Fruit fly (Drosophila melanogaster) whole organism, embryonic: ENCODE results near the gene CG34434.

Source experiments
- B-H1 ChIP-seq: fragments of 200-800 bp; sonication (Bioruptor generic); IDR thresholded peaks from 3 replicates; pipeline ENCODE4 v1.3.6; 2022; ENCODE audit warnings: missing biosample characterization, missing genetic modification characterization
- Bgb ChIP-seq: fragments of 200-800 bp; sonication (Bioruptor generic); IDR thresholded peaks from 2 replicates; pipeline ENCODE4 v1.3.6; 2022; ENCODE audit warnings: missing biosample characterization, missing genetic modification characterization; ENCODE audit not compliant: partially characterized antibody
- BtbVII ChIP-seq: fragments of 200-800 bp; sonication (Bioruptor generic); optimal IDR thresholded peaks from 3 replicates; lab custom pipeline; 2017; ENCODE audit warnings: missing biosample characterization, mild to moderate bottlenecking, missing genetic modification characterization
- CG10366 ChIP-seq: fragments of 200-800 bp; sonication (Bioruptor generic); IDR thresholded peaks from 2 replicates; pipeline ENCODE4 v1.3.6; 2022; ENCODE audit warnings: missing biosample characterization, missing genetic modification characterization
- CG10543 ChIP-seq: fragments of 200-800 bp; sonication (Bioruptor generic); optimal IDR thresholded peaks from 3 replicates; lab custom pipeline; 2017; ENCODE audit warnings: missing biosample characterization, mild to moderate bottlenecking, missing genetic modification characterization, moderate library complexity
- CG11398 ChIP-seq: fragments of 200-800 bp; sonication (Bioruptor generic); optimal IDR thresholded peaks from 2 replicates; lab custom pipeline; 2016; ENCODE audit warnings: missing biosample characterization, missing genetic modification characterization
- CG11504 ChIP-seq: fragments of 200-800 bp; sonication (Bioruptor generic); optimal IDR thresholded peaks from 3 replicates; lab custom pipeline; 2019; ENCODE audit warnings: missing biosample characterization, mild to moderate bottlenecking, missing genetic modification characterization, moderate library complexity
- CG11696 ChIP-seq: fragments of 200-800 bp; sonication (Bioruptor generic); IDR thresholded peaks from 2 replicates; pipeline ENCODE4 v1.3.6; 2022; ENCODE audit warnings: missing biosample characterization, missing genetic modification characterization
- CG1233 ChIP-seq: fragments of 200-800 bp; sonication (Bioruptor generic); optimal IDR thresholded peaks from 4 replicates; lab custom pipeline; 2018; ENCODE audit warnings: missing biosample characterization, mild to moderate bottlenecking, missing genetic modification characterization
- CG12659 ChIP-seq: fragments of 200-800 bp; sonication (Bioruptor generic); optimal IDR thresholded peaks from 3 replicates; lab custom pipeline; 2017; ENCODE audit warnings: mild to moderate bottlenecking, missing biosample characterization, missing genetic modification reagents, missing genetic modification characterization
- CG13624 ChIP-seq: fragments of 200-800 bp; sonication (Bioruptor generic); optimal IDR thresholded peaks from 2 replicates; lab custom pipeline; 2016; ENCODE audit warnings: missing biosample characterization, missing genetic modification characterization
- CG14860 ChIP-seq: fragments of 200-800 bp; sonication (Bioruptor generic); IDR thresholded peaks from 3 replicates; pipeline ENCODE4 v1.3.6; 2022; ENCODE audit warnings: missing biosample characterization, missing genetic modification characterization; ENCODE audit not compliant: partially characterized antibody
- CG15269 ChIP-seq: fragments of 200-800 bp; sonication (Bioruptor generic); optimal IDR thresholded peaks from 2 replicates; lab custom pipeline; 2018; ENCODE audit warnings: missing biosample characterization, mild to moderate bottlenecking, missing genetic modification characterization, moderate library complexity
- CG17359 ChIP-seq: fragments of 200-800 bp; sonication (Bioruptor generic); optimal IDR thresholded peaks from 3 replicates; lab custom pipeline; 2018; ENCODE audit warnings: missing biosample characterization, mild to moderate bottlenecking, missing genetic modification characterization, moderate library complexity
- CG17802 ChIP-seq: fragments of 200-800 bp; sonication (Bioruptor generic); optimal IDR thresholded peaks from 2 replicates; lab custom pipeline; 2018; ENCODE audit warnings: missing biosample characterization, mild to moderate bottlenecking, missing genetic modification characterization, moderate library complexity
- CG1792 ChIP-seq: fragments of 200-800 bp; sonication (Bioruptor generic); optimal IDR thresholded peaks from 2 replicates; lab custom pipeline; 2016; ENCODE audit warnings: missing biosample characterization, missing genetic modification characterization
- CG18011 ChIP-seq: fragments of 200-800 bp; sonication (Bioruptor generic); optimal IDR thresholded peaks from 2 replicates; lab custom pipeline; 2017; ENCODE audit warnings: missing biosample characterization, missing genetic modification characterization, mild to moderate bottlenecking, moderate library complexity, missing genotype
- CG2678 ChIP-seq: fragments of 200-800 bp; sonication (Bioruptor generic); optimal IDR thresholded peaks from 3 replicates; lab custom pipeline; 2019; ENCODE audit warnings: missing biosample characterization, mild to moderate bottlenecking, missing genetic modification characterization, moderate library complexity
- CG34422 ChIP-seq: fragments of 200-800 bp; sonication (Bioruptor generic); IDR thresholded peaks from 3 replicates; pipeline ENCODE4 v1.3.6; 2022; ENCODE audit warnings: missing biosample characterization, missing genetic modification characterization
- CG4328 ChIP-seq: fragments of 200-800 bp; sonication (Bioruptor generic); optimal IDR thresholded peaks from 3 replicates; lab custom pipeline; 2017; ENCODE audit warnings: missing biosample characterization, missing genetic modification reagents, missing genetic modification characterization
- CG4404 ChIP-seq: fragments of 200-800 bp; sonication (Bioruptor generic); IDR thresholded peaks from 2 replicates; pipeline ENCODE4 v1.3.6; 2022; ENCODE audit warnings: missing biosample characterization, missing genetic modification characterization
- CG4707 ChIP-seq: fragments of 200-800 bp; sonication (Bioruptor generic); optimal IDR thresholded peaks from 2 replicates; lab custom pipeline; 2018; ENCODE audit warnings: missing biosample characterization, mild to moderate bottlenecking, missing genetic modification characterization, moderate library complexity
- CHES-1-like ChIP-seq: fragments of 200-800 bp; sonication (Bioruptor generic); optimal IDR thresholded peaks from 2 replicates; lab custom pipeline; 2016; ENCODE audit warnings: missing biosample characterization, missing genetic modification characterization
- Ets97D ChIP-seq: fragments of 200-800 bp; sonication (Bioruptor generic); optimal IDR thresholded peaks from 3 replicates; lab custom pipeline; 2016; ENCODE audit warnings: missing biosample characterization, missing genetic modification characterization
- H2.0 ChIP-seq: fragments of 200-800 bp; sonication (Bioruptor generic); IDR thresholded peaks from 2 replicates; pipeline ENCODE4 v1.3.6; 2022; ENCODE audit warnings: missing biosample characterization, missing genetic modification characterization
- Hr39 ChIP-seq: fragments of >200 bp; optimal IDR thresholded peaks from 2 replicates; lab custom pipeline; 2017
- Med ChIP-seq: fragments of 200-800 bp; sonication (Bioruptor generic); peaks from one replicate; lab custom pipeline; 2016; ENCODE audit warnings: missing biosample characterization, missing genetic modification characterization, mild to moderate bottlenecking, inconsistent platforms, moderate library complexity
- Myb ChIP-seq: fragments of 200-800 bp; sonication (Bioruptor generic); optimal IDR thresholded peaks from 2 replicates; lab custom pipeline; 2016; ENCODE audit warnings: missing biosample characterization, missing genetic modification characterization
- NFAT ChIP-seq: fragments of 200-800 bp; sonication (Bioruptor generic); IDR thresholded peaks from 2 replicates; pipeline ENCODE4 v1.3.6; 2022; ENCODE audit warnings: missing biosample characterization, missing genetic modification characterization
- Scr ChIP-seq: fragments of 200-800 bp; sonication (Bioruptor generic); IDR thresholded peaks from 2 replicates; pipeline ENCODE4 v1.3.6; 2022; ENCODE audit warnings: missing biosample characterization, missing genetic modification characterization; ENCODE audit not compliant: partially characterized antibody
- Sox100B ChIP-seq: fragments of 200-800 bp; sonication (Bioruptor generic); optimal IDR thresholded peaks from 3 replicates; lab custom pipeline; 2018; ENCODE audit warnings: missing biosample characterization, mild to moderate bottlenecking, missing genetic modification characterization
- amos ChIP-seq: fragments of 200-800 bp; sonication (Bioruptor generic); IDR thresholded peaks from 2 replicates; pipeline ENCODE4 v1.3.6; 2022; ENCODE audit warnings: missing biosample characterization, missing genetic modification characterization; ENCODE audit not compliant: partially characterized antibody
- cg ChIP-seq: fragments of 200-800 bp; sonication (Bioruptor generic); optimal IDR thresholded peaks from 3 replicates; lab custom pipeline; 2019; ENCODE audit warnings: missing biosample characterization, mild to moderate bottlenecking, missing genetic modification characterization, moderate library complexity
- chn ChIP-seq: fragments of 200-800 bp; sonication (Bioruptor generic); optimal IDR thresholded peaks from 2 replicates; lab custom pipeline; 2016; ENCODE audit warnings: missing biosample characterization, missing genetic modification characterization
- crc ChIP-seq: fragments of 200-800 bp; sonication (Bioruptor generic); optimal IDR thresholded peaks from 2 replicates; lab custom pipeline; 2016; ENCODE audit warnings: missing biosample characterization, missing genetic modification characterization
- cwo ChIP-seq: fragments of 200-800 bp; sonication (Bioruptor generic); optimal IDR thresholded peaks from 3 replicates; lab custom pipeline; 2017; ENCODE audit warnings: missing biosample characterization, missing genetic modification characterization, mild to moderate bottlenecking, moderate library complexity, missing genetic modification reagents
- fd102C ChIP-seq: fragments of 200-800 bp; sonication (Bioruptor generic); optimal IDR thresholded peaks from 2 replicates; lab custom pipeline; 2018; ENCODE audit warnings: missing biosample characterization, mild to moderate bottlenecking, missing genetic modification characterization, moderate library complexity
- gsb ChIP-seq: fragments of 200-800 bp; sonication (Bioruptor generic); IDR thresholded peaks from 2 replicates; pipeline ENCODE4 v1.3.6; 2022; ENCODE audit warnings: missing biosample characterization, missing genetic modification characterization
- h ChIP-seq: fragments of >200 bp; optimal IDR thresholded peaks from 2 replicates; lab custom pipeline; 2017
- lab ChIP-seq: fragments of 200-800 bp; sonication (Bioruptor generic); optimal IDR thresholded peaks from 3 replicates; lab custom pipeline; 2017; ENCODE audit warnings: missing biosample characterization, missing genetic modification characterization, mild to moderate bottlenecking, moderate library complexity, missing genetic modification reagents
- nerfin-1 ChIP-seq: fragments of 200-800 bp; sonication (Bioruptor generic); optimal IDR thresholded peaks from 3 replicates; lab custom pipeline; 2019; ENCODE audit warnings: missing biosample characterization, mild to moderate bottlenecking, missing genetic modification characterization, moderate library complexity
- nerfin-2 ChIP-seq: fragments of 200-800 bp; sonication (Bioruptor generic); IDR thresholded peaks from 2 replicates; pipeline ENCODE4 v1.3.6; 2022; ENCODE audit warnings: missing biosample characterization, missing genetic modification characterization; ENCODE audit not compliant: partially characterized antibody
- phol ChIP-seq: fragments of 200-800 bp; sonication (Bioruptor generic); optimal IDR thresholded peaks from 3 replicates; lab custom pipeline; 2018; ENCODE audit warnings: missing biosample characterization, mild to moderate bottlenecking, missing genetic modification characterization, moderate library complexity
- prd ChIP-seq, 3 experiments: fragments of >200 bp in 2 of 3; fragments of 200-800 bp in 1 of 3; sonication (Bioruptor generic) in 1 of 3; optimal IDR thresholded peaks in 2 of 3; IDR thresholded peaks in 1 of 3; 2 replicates in 2 of 3; 3 replicates in 1 of 3; pipeline versions ENCODE4 v1.3.6 to Lab custom; 2017 to 2022; ENCODE audit warnings: missing biosample characterization in 1 of 3, missing genetic modification characterization in 1 of 3
- row ChIP-seq: fragments of 200-800 bp; sonication (Bioruptor generic); IDR thresholded peaks from 3 replicates; pipeline ENCODE4 v1.3.6; 2022; ENCODE audit warnings: missing biosample characterization, missing genetic modification characterization
- seq ChIP-seq: fragments of 200-800 bp; sonication (Bioruptor generic); IDR thresholded peaks from 2 replicates; pipeline ENCODE4 v1.3.6; 2022; ENCODE audit warnings: missing biosample characterization, missing genetic modification characterization
- sim ChIP-seq: fragments of 200-800 bp; sonication (Bioruptor generic); IDR thresholded peaks from 2 replicates; pipeline ENCODE4 v1.3.6; 2022; ENCODE audit warnings: missing biosample characterization, missing genetic modification characterization
- slou ChIP-seq: fragments of 200-800 bp; sonication (Bioruptor generic); optimal IDR thresholded peaks from 3 replicates; lab custom pipeline; 2016; ENCODE audit warnings: missing biosample characterization, missing genetic modification characterization
- so ChIP-seq: fragments of 200-800 bp; sonication (Bioruptor generic); IDR thresholded peaks from 3 replicates; pipeline ENCODE4 v1.3.6; 2022; ENCODE audit warnings: missing biosample characterization, missing genetic modification characterization
- stc ChIP-seq: fragments of 200-800 bp; sonication (Bioruptor generic); IDR thresholded peaks from 2 replicates; pipeline ENCODE4 v1.3.6; 2022; ENCODE audit warnings: missing biosample characterization, missing genetic modification characterization
- vvl ChIP-seq: fragments of 200-800 bp; sonication (Bioruptor generic); IDR thresholded peaks from 2 replicates; pipeline ENCODE4 v1.3.6; 2022; ENCODE audit warnings: missing biosample characterization, missing genetic modification characterization

CG34434 gene

dm6 chrX:5665902-5666301, 49.7 kb upstream of the CG34434 start, which contains the start of the genes Sirt4 and CG4119 (continued):
- TF ChIP-seq CG14860 (peak; percentile 94), fd102C (GFP tag; lab: Kevin White, UChicago) (no peak), Scr (GFP tag; lab: Robert Waterston, UW) (peak; percentile 93), so (GFP tag; lab: Robert Waterston, UW) (no peak), h (lab: Kevin White, UChicago) (no peak), chn (no peak), CG11504 (no peak), phol (tag; lab: Kevin White, UChicago) (peak; percentile 52), CG4707 (no peak), CG10366 (GFP tag; lab: Robert Waterston, UW) (no peak), nerfin-1 (tag; lab: Kevin White, UChicago) (peak; percentile 31), lab (GFP tag; lab: Kevin White, UChicago) (peak; percentile 28), CG34422 (GFP tag; lab: Robert Waterston, UW) (peak; percentile 56; the same call in 1 of the 3 replicates), Med (GFP tag; lab: Kevin White, UChicago) (peak; percentile 85), row (GFP tag; lab: Robert Waterston, UW) (peak; percentile 60), sim (GFP tag; lab: Robert Waterston, UW) (no peak), CG17359 (tag; lab: Kevin White, UChicago) (no peak), H2.0 (GFP tag; lab: Robert Waterston, UW) (peak; percentile 5; the same call in 1 of the 2 replicates), Ets97D (GFP tag; lab: Kevin White, UChicago) (peak; percentile 72), crc (GFP tag; lab: Kevin White, UChicago) (no peak), slou (GFP tag; lab: Kevin White, UChicago) (no peak), CG13624 (GFP tag; lab: Kevin White, UChicago) (peak; percentile 24), B-H1 (GFP tag; lab: Robert Waterston, UW) (no peak), amos (GFP tag; lab: Robert Waterston, UW) (peak; percentile 98), Myb (peak; percentile 88), CG1792 (GFP tag; lab: Kevin White, UChicago) (peak; percentile 12), nerfin-2 (GFP tag; lab: Robert Waterston, UW) (peak; percentile 96), Sox100B (GFP tag; lab: Kevin White, UChicago) (no peak), CG11398 (no peak), CG10543 (GFP tag; lab: Kevin White, UChicago) (no peak), CG12659 (GFP tag; lab: Kevin White, UChicago) (peak; percentile 83), CG11696 (GFP tag; lab: Robert Waterston, UW) (no peak), NFAT (GFP tag; lab: Robert Waterston, UW) (0 out of 2 replicates have a peak, but pooled peaks have one; percentile 55), Hr39 (lab: Kevin White, UChicago) (no peak), CG4404 (GFP tag; lab: Robert Waterston, UW) (no peak), Bgb (peak; percentile 99), CG17802 (tag; lab: Kevin White, UChicago) (no peak)

- TF ChIP-seq cg (GFP tag; lab: Kevin White, UChicago) (peak; percentile 21), CG2678 (peak; percentile 20), Ets97D (GFP tag; lab: Kevin White, UChicago) (peak; percentile 73), gsb (no peak), cwo (no peak), stc (GFP tag; lab: Robert Waterston, UW) (peak; percentile 15; the same call in 1 of the 2 replicates), CG1233 (GFP tag; lab: Kevin White, UChicago) (peak; percentile 22), CG4328 (peak; percentile 62), BtbVII (GFP tag; lab: Kevin White, UChicago) (peak; percentile 67), CG18011 (GFP tag; lab: Kevin White, UChicago) (no peak), CHES-1-like (GFP tag; lab: Kevin White, UChicago) (no peak), vvl (GFP tag; lab: Robert Waterston, UW) (peak; percentile 46; the same call in 1 of the 2 replicates), seq (GFP tag; lab: Robert Waterston, UW) (peak; percentile 61; the same call in 1 of the 2 replicates), prd (optimal IDR thresholded peaks at IDR 0.05; lab: Kevin White, UChicago) (no peak), prd (GFP tag; IDR thresholded peaks at IDR 0.05; lab: Robert Waterston, UW) (no peak), CG15269 (tag; lab: Kevin White, UChicago) (peak; percentile 32)
These were observed 48.1 kb upstream of the CG34434 start for dm6 chrX:5664222-5664621.
